Fruit fly (Drosophila melanogaster) whole organism, embryonic: ENCODE data around the gene CG43938.

Source experiments
- Awh ChIP-seq: fragments of 200-800 bp; sonication (Bioruptor generic); IDR thresholded peaks from 2 replicates; pipeline ENCODE4, ENCODE4 v1.3.6; 2022; ENCODE audit warnings: missing biosample characterization, missing genetic modification characterization
- Blimp-1 ChIP-seq: fragments of 200-800 bp; sonication (Bioruptor generic); optimal IDR thresholded peaks from 3 replicates; lab custom pipeline; 2018; ENCODE audit warnings: missing biosample characterization, missing genetic modification characterization, mild to moderate bottlenecking, moderate library complexity, missing genetic modification reagents
- CG10565 ChIP-seq: fragments of 200-800 bp; sonication (Bioruptor generic); optimal IDR thresholded peaks from 3 replicates; lab custom pipeline; 2016; ENCODE audit warnings: missing biosample characterization, mild to moderate bottlenecking, missing genetic modification characterization
- CG11456 ChIP-seq: fragments of 200-800 bp; sonication (Bioruptor generic); IDR thresholded peaks from 3 replicates; pipeline ENCODE4 v1.3.6; 2022; ENCODE audit warnings: missing biosample characterization, missing genetic modification characterization
- CG11695 ChIP-seq: fragments of 200-800 bp; sonication (Bioruptor generic); IDR thresholded peaks from 3 replicates; pipeline ENCODE4 v1.3.6; 2022; ENCODE audit warnings: missing biosample characterization, missing genetic modification characterization
- CG12071 ChIP-seq: fragments of 200-800 bp; sonication (Bioruptor generic); optimal IDR thresholded peaks from 3 replicates; lab custom pipeline; 2018; ENCODE audit warnings: missing biosample characterization, mild to moderate bottlenecking, missing genetic modification characterization
- CG12155 ChIP-seq: fragments of 200-800 bp; sonication (Bioruptor generic); optimal IDR thresholded peaks from 3 replicates; lab custom pipeline; 2016; ENCODE audit warnings: missing biosample characterization, missing genetic modification characterization
- CG1233 ChIP-seq: fragments of 200-800 bp; sonication (Bioruptor generic); optimal IDR thresholded peaks from 4 replicates; lab custom pipeline; 2018; ENCODE audit warnings: missing biosample characterization, mild to moderate bottlenecking, missing genetic modification characterization
- CG13424 ChIP-seq: fragments of 200-800 bp; sonication (Bioruptor generic); optimal IDR thresholded peaks from 2 replicates; lab custom pipeline; 2019; ENCODE audit warnings: missing biosample characterization, mild to moderate bottlenecking, missing genetic modification characterization, moderate library complexity
- CG14965 ChIP-seq: fragments of 200-800 bp; sonication (Bioruptor generic); optimal IDR thresholded peaks from 2 replicates; lab custom pipeline; 2016; ENCODE audit warnings: missing biosample characterization, missing genetic modification characterization, borderline replicate concordance
- CG15011 ChIP-seq: fragments of 200-800 bp; sonication (Bioruptor generic); optimal IDR thresholded peaks from 3 replicates; lab custom pipeline; 2018; ENCODE audit warnings: missing biosample characterization, mild to moderate bottlenecking, missing genetic modification characterization
- CG1529 ChIP-seq: fragments of 200-800 bp; sonication (Bioruptor generic); optimal IDR thresholded peaks from 3 replicates; lab custom pipeline; 2018; ENCODE audit warnings: missing biosample characterization, missing genetic modification characterization
- CG1792 ChIP-seq: fragments of 200-800 bp; sonication (Bioruptor generic); optimal IDR thresholded peaks from 2 replicates; lab custom pipeline; 2016; ENCODE audit warnings: missing biosample characterization, missing genetic modification characterization
- CG18262 ChIP-seq: fragments of 200-800 bp; optimal IDR thresholded peaks from 3 replicates; lab custom pipeline; 2019; ENCODE audit warnings: missing biosample characterization, mild to moderate bottlenecking, missing genetic modification characterization, moderate library complexity
- CG2712 ChIP-seq: fragments of 200-800 bp; optimal IDR thresholded peaks from 3 replicates; lab custom pipeline; 2019; ENCODE audit warnings: missing biosample characterization, mild to moderate bottlenecking, missing genetic modification characterization, moderate library complexity
- CG3163 ChIP-seq: fragments of 200-800 bp; sonication (Bioruptor generic); optimal IDR thresholded peaks from 3 replicates; lab custom pipeline; 2016; ENCODE audit warnings: missing biosample characterization, missing genetic modification characterization
- CG3281 ChIP-seq: fragments of 200-800 bp; sonication (Bioruptor generic); optimal IDR thresholded peaks from 3 replicates; lab custom pipeline; 2017; ENCODE audit warnings: missing biosample characterization, mild to moderate bottlenecking, missing genetic modification characterization
- CG4328 ChIP-seq: fragments of 200-800 bp; sonication (Bioruptor generic); optimal IDR thresholded peaks from 3 replicates; lab custom pipeline; 2017; ENCODE audit warnings: missing biosample characterization, missing genetic modification reagents, missing genetic modification characterization
- CG6683 ChIP-seq: fragments of 200-800 bp; sonication (Bioruptor generic); optimal IDR thresholded peaks from 2 replicates; lab custom pipeline; 2017; ENCODE audit warnings: missing biosample characterization, mild to moderate bottlenecking, missing genetic modification characterization, missing genetic modification reagents
- CG8281 ChIP-seq: fragments of 200-800 bp; sonication (Bioruptor generic); optimal IDR thresholded peaks from 2 replicates; lab custom pipeline; 2018; ENCODE audit warnings: missing biosample characterization, mild to moderate bottlenecking, missing genetic modification characterization, moderate library complexity
- CG9797 ChIP-seq: fragments of 200-800 bp; sonication (Bioruptor generic); optimal IDR thresholded peaks from 3 replicates; lab custom pipeline; 2018; ENCODE audit warnings: missing biosample characterization, mild to moderate bottlenecking, missing genetic modification characterization
- CrebB ChIP-seq: fragments of 200-800 bp; sonication (Bioruptor generic); optimal IDR thresholded peaks from 3 replicates; lab custom pipeline; 2018; ENCODE audit warnings: missing biosample characterization, mild to moderate bottlenecking, missing genetic modification characterization
- Dll ChIP-seq: fragments of 200-800 bp; sonication (Bioruptor generic); IDR thresholded peaks from 4 replicates; pipeline ENCODE4 v1.3.6; 2022; ENCODE audit warnings: missing biosample characterization, missing genetic modification characterization; ENCODE audit not compliant: partially characterized antibody
- Dref ChIP-seq: fragments of 200-800 bp; sonication (Bioruptor generic); IDR thresholded peaks from 2 replicates; pipeline ENCODE4 v1.3.6; 2022; ENCODE audit warnings: missing biosample characterization, missing genetic modification characterization
- HHEX ChIP-seq: fragments of 200-800 bp; sonication (Bioruptor generic); optimal IDR thresholded peaks from 3 replicates; lab custom pipeline; 2017; ENCODE audit warnings: missing biosample characterization, mild to moderate bottlenecking, missing genetic modification characterization, missing genetic modification reagents
- Jarid2 ChIP-seq: fragments of 200-800 bp; sonication (Bioruptor generic); optimal IDR thresholded peaks from 3 replicates; lab custom pipeline; 2017; ENCODE audit warnings: mild to moderate bottlenecking, missing biosample characterization, missing genetic modification reagents, missing genetic modification characterization
- Optix ChIP-seq: fragments of 200-800 bp; sonication (Bioruptor generic); IDR thresholded peaks from 3 replicates; pipeline ENCODE4 v1.3.6; 2022; ENCODE audit warnings: missing biosample characterization, missing genetic modification characterization
- PHDP ChIP-seq: fragments of 200-800 bp; sonication (Bioruptor generic); optimal IDR thresholded peaks from 3 replicates; lab custom pipeline; 2018; ENCODE audit warnings: missing biosample characterization, mild to moderate bottlenecking, missing genetic modification characterization, moderate library complexity
- Pdp1 ChIP-seq, 2 experiments: fragments of 200-800 bp; sonication (Bioruptor generic); optimal IDR thresholded peaks; 3 replicates each; lab custom pipeline; 2016; ENCODE audit warnings: missing biosample characterization in 2 of 2, missing genetic modification characterization in 2 of 2, mild to moderate bottlenecking in 1 of 2, moderate library complexity in 1 of 2
- Trl ChIP-seq, 3 experiments: fragments of >200 bp in 2 of 3; fragments of 200-800 bp in 1 of 3; sonication (Bioruptor generic) in 1 of 3; optimal IDR thresholded peaks; 2 replicates in 1 of 3; 3 replicates in 2 of 3; lab custom pipeline; 2016 to 2017; ENCODE audit warnings: missing biosample characterization in 1 of 3, missing genetic modification characterization in 1 of 3
- abd-A ChIP-seq: fragments of 200-800 bp; sonication (Bioruptor generic); optimal IDR thresholded peaks from 3 replicates; lab custom pipeline; 2019; ENCODE audit warnings: missing biosample characterization, mild to moderate bottlenecking, missing genetic modification characterization, moderate library complexity
- bcd ChIP-seq: fragments of 200-800 bp; sonication (Bioruptor generic); optimal IDR thresholded peaks from 2 replicates; lab custom pipeline; 2017; ENCODE audit warnings: missing biosample characterization, mild to moderate bottlenecking, missing genetic modification characterization
- chinmo ChIP-seq: fragments of 200-800 bp; sonication (Bioruptor generic); IDR thresholded peaks from 4 replicates; pipeline ENCODE4 v1.3.6; 2022; ENCODE audit warnings: missing biosample characterization, missing genetic modification characterization; ENCODE audit not compliant: partially characterized antibody
- ci ChIP-seq: fragments of 200-800 bp; sonication (Bioruptor generic); IDR thresholded peaks from 3 replicates; pipeline ENCODE4 v1.3.6; 2022; ENCODE audit warnings: missing biosample characterization, missing genetic modification characterization
- hkb ChIP-seq, 2 experiments: fragments of 200-800 bp in 1 of 2; fragments of >200 bp in 1 of 2; sonication (Bioruptor generic) in 1 of 2; IDR thresholded peaks in 1 of 2; optimal IDR thresholded peaks in 1 of 2; 2 replicates each; pipeline versions ENCODE4 v1.3.6 to Lab custom; 2017 to 2022; ENCODE audit warnings: missing biosample characterization in 1 of 2, missing genetic modification characterization in 1 of 2
- ind ChIP-seq: fragments of 200-800 bp; sonication (Bioruptor generic); optimal IDR thresholded peaks from 3 replicates; lab custom pipeline; 2016; ENCODE audit warnings: missing biosample characterization, missing genetic modification characterization
- kah ChIP-seq: fragments of 200-800 bp; sonication (Bioruptor generic); optimal IDR thresholded peaks from 2 replicates; lab custom pipeline; 2018; ENCODE audit warnings: missing biosample characterization, mild to moderate bottlenecking, missing genetic modification characterization
- lola ChIP-seq, 3 experiments: fragments of >200 bp in 2 of 3; fragments of 200-800 bp in 1 of 3; sonication (Bioruptor generic) in 1 of 3; optimal IDR thresholded peaks; 2 replicates each; lab custom pipeline; 2017 to 2019; ENCODE audit warnings: missing biosample characterization in 3 of 3, missing genetic modification characterization in 3 of 3, mild to moderate bottlenecking in 1 of 3, moderate library complexity in 1 of 3
- lov ChIP-seq, 2 experiments: fragments of 200-800 bp in 1 of 2; fragments of >200 bp in 1 of 2; sonication (Bioruptor generic) in 1 of 2; IDR thresholded peaks in 1 of 2; optimal IDR thresholded peaks in 1 of 2; 2 replicates in 1 of 2; 3 replicates in 1 of 2; pipeline versions ENCODE4 v1.3.6 to Lab custom; 2017 to 2022; ENCODE audit warnings: missing biosample characterization in 1 of 2, missing genetic modification characterization in 1 of 2
- repo ChIP-seq: fragments of 200-800 bp; sonication (Bioruptor generic); optimal IDR thresholded peaks from 2 replicates; lab custom pipeline; 2016; ENCODE audit warnings: missing biosample characterization, missing genetic modification characterization
- salm ChIP-seq: fragments of 200-800 bp; sonication (Bioruptor generic); optimal IDR thresholded peaks from 2 replicates; lab custom pipeline; 2018; ENCODE audit warnings: missing biosample characterization, mild to moderate bottlenecking, missing genetic modification characterization
- sc ChIP-seq, 3 experiments: fragments of >200 bp in 2 of 3; fragments of 200-800 bp in 1 of 3; sonication (Bioruptor generic) in 1 of 3; optimal IDR thresholded peaks; 2 replicates in 2 of 3; 3 replicates in 1 of 3; lab custom pipeline; 2017; ENCODE audit warnings: mild to moderate bottlenecking in 1 of 3, missing biosample characterization in 1 of 3, missing genetic modification characterization in 1 of 3, missing genetic modification reagents in 1 of 3
- sens ChIP-seq: fragments of 200-800 bp; sonication (Bioruptor generic); peaks from one replicate; lab custom pipeline; 2016; ENCODE audit warnings: missing biosample characterization, missing genetic modification characterization
- stc ChIP-seq: fragments of 200-800 bp; sonication (Bioruptor generic); IDR thresholded peaks from 2 replicates; pipeline ENCODE4 v1.3.6; 2022; ENCODE audit warnings: missing biosample characterization, missing genetic modification characterization
- twi ChIP-seq: fragments of 200-800 bp; optimal IDR thresholded peaks from 2 replicates; lab custom pipeline; 2019; ENCODE audit warnings: missing biosample characterization, mild to moderate bottlenecking, missing genetic modification characterization, moderate library complexity
- zen2 ChIP-seq: fragments of 200-800 bp; sonication (Bioruptor generic); IDR thresholded peaks from 3 replicates; pipeline ENCODE4 v1.3.6; 2022; ENCODE audit warnings: missing biosample characterization, missing genetic modification characterization; ENCODE audit not compliant: partially characterized antibody

CG43938 gene

DNA sequence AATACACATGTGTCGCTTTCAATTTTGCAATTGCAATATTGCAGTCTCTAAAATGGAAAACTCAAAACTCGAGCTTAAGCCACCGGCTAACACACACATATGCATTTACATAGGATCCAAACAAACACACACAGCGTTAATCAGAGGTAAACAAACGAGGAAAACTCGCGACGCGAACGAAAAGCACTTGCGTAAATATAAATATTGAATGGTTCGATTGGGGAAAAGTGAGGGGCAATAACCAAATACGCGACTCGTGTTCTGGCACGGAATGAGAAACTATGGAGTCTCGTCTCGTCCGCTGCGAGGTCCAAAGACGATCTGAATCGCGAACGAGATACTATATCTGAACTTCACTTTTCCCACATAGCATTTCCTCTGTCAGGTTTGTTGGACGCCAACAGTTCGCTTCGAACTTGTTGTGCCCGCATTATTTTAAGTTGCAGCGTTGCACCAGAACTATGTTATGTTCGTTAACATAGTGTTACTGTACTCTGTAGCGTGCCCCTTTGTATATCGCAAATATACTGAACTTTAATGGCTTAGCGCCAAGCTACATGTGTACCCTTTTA, 9.5 kb downstream of the CG43938 start, which contains the start of gene ko (continued):
- TF ChIP-seq CG12155 (GFP tag; lab: Kevin White, UChicago), result no peak
- peak; percentile 42; the same call in 1 of the 2 replicates for TF ChIP-seq Awh (GFP tag; lab: Robert Waterston, UW)
- TF ChIP-seq sc (optimal IDR thresholded peaks at IDR 0.05; lab: Kevin White, UChicago), result no peak
- peak; percentile 48 for TF ChIP-seq sc (GFP tag; optimal IDR thresholded peaks at IDR 0.05; lab: Kevin White, UChicago)
- TF ChIP-seq PHDP, result peak; percentile 40
- TF ChIP-seq Dll (GFP tag; lab: Robert Waterston, UW), result 0 out of 4 replicates have a peak, but pooled peaks have one; percentile 9
- TF ChIP-seq bcd (GFP tag; lab: Kevin White, UChicago), result no peak
- TF ChIP-seq CG10565, result no peak
- TF ChIP-seq CG3281 (GFP tag; lab: Kevin White, UChicago), result no peak
- no peak for TF ChIP-seq ind (GFP tag; lab: Kevin White, UChicago)
- no peak for TF ChIP-seq repo (GFP tag; lab: Kevin White, UChicago)
- TF ChIP-seq hkb (optimal IDR thresholded peaks at IDR 0.05; lab: Kevin White, UChicago), result no peak
- TF ChIP-seq hkb (GFP tag; IDR thresholded peaks at IDR 0.05; lab: Robert Waterston, UW), result peak; percentile 62; the same call in 1 of the 2 replicates
- no peak for TF ChIP-seq Optix (GFP tag; lab: Robert Waterston, UW)
- peak; percentile 64 for TF ChIP-seq CG1529 (GFP tag; lab: Kevin White, UChicago)
- TF ChIP-seq ci (GFP tag; lab: Robert Waterston, UW), result peak; percentile 87
- peak; percentile 21 for TF ChIP-seq CG18262 (tag; lab: Kevin White, UChicago)
- TF ChIP-seq Jarid2, result peak; percentile 66
- no peak for TF ChIP-seq CG1792 (GFP tag; lab: Kevin White, UChicago)
- TF ChIP-seq CrebB (tag; lab: Kevin White, UChicago), result peak; percentile 36
- TF ChIP-seq sens (GFP tag; lab: Kevin White, UChicago), result peak; percentile 93
- peak; percentile 14; the same call in 1 of the 3 replicates for TF ChIP-seq zen2 (GFP tag; lab: Robert Waterston, UW)
- no peak for TF ChIP-seq twi (tag; lab: Kevin White, UChicago)
- no peak for TF ChIP-seq lov (optimal IDR thresholded peaks at IDR 0.05; lab: Kevin White, UChicago)
- TF ChIP-seq lov (GFP tag; IDR thresholded peaks at IDR 0.05; lab: Robert Waterston, UW), result peak; percentile 43; the same call in 1 of the 3 replicates
- no peak for TF ChIP-seq lola (GFP tag; optimal IDR thresholded peaks at IDR 0.05; lab: Kevin White, UChicago)
- peak; percentile 65 for TF ChIP-seq Blimp-1
- no peak for TF ChIP-seq CG11695 (GFP tag; lab: Robert Waterston, UW)
- peak in 1 of 2 experiments; percentile 43 for TF ChIP-seq Pdp1 (GFP tag; optimal IDR thresholded peaks at IDR 0.05; lab: Kevin White, UChicago)
- peak; percentile 37 for TF ChIP-seq CG2712 (tag; lab: Kevin White, UChicago)
- no peak for TF ChIP-seq CG9797 (GFP tag; lab: Kevin White, UChicago)
- TF ChIP-seq salm (tag; lab: Kevin White, UChicago), result peak; percentile 49
- TF ChIP-seq CG4328 (GFP tag; lab: Kevin White, UChicago), result peak; percentile 5
- peak; percentile 42 for TF ChIP-seq kah (GFP tag; lab: Kevin White, UChicago)
- TF ChIP-seq stc (GFP tag; lab: Robert Waterston, UW), result peak; percentile 66; the same call in 1 of the 2 replicates
- TF ChIP-seq CG13424 (tag; lab: Kevin White, UChicago), result peak; percentile 48
- TF ChIP-seq CG3163, result peak; percentile 6
- peak; percentile 7 for TF ChIP-seq CG8281 (tag; lab: Kevin White, UChicago)
- peak; percentile 21 for TF ChIP-seq CG15011 (GFP tag; lab: Kevin White, UChicago)
- peak; percentile 38 for TF ChIP-seq CG6683 (GFP tag; lab: Kevin White, UChicago)
- no peak for TF ChIP-seq abd-A
- TF ChIP-seq HHEX (GFP tag; lab: Kevin White, UChicago), result peak; percentile 65
- TF ChIP-seq chinmo (GFP tag; lab: Robert Waterston, UW), result peak; percentile 28; the same call in 1 of the 4 replicates
- TF ChIP-seq Dref (GFP tag; lab: Robert Waterston, UW), result no peak
- TF ChIP-seq Trl (optimal IDR thresholded peaks at IDR 0.05; lab: Kevin White, UChicago), result no peak
- peak; percentile 19 for TF ChIP-seq Trl (GFP tag; optimal IDR thresholded peaks at IDR 0.05; lab: Kevin White, UChicago)
- peak; percentile 48 for TF ChIP-seq CG1233 (GFP tag; lab: Kevin White, UChicago)
- TF ChIP-seq CG14965 (GFP tag; lab: Kevin White, UChicago), result no peak
- peak; percentile 18 for TF ChIP-seq CG12071 (GFP tag; lab: Kevin White, UChicago)
- no peak for TF ChIP-seq CG11456 (GFP tag; lab: Robert Waterston, UW)
